Worm (Caenorhabditis elegans) whole organism, midembryonic: ENCODE results near the gene ubc-9.

Experiments used
- flt-1 ChIP-seq: fragments of 200-800 bp; sonication (Bioruptor generic); IDR thresholded peaks from 2 replicates; pipeline ENCODE4 v1.3.6; 2022; ENCODE audit warnings: missing genetic modification characterization, missing compliant biosample characterization
- ref-1 ChIP-seq: fragments of 200-800 bp; sonication (Bioruptor generic); conservative IDR thresholded peaks from 2 replicates; pipeline ENCODE4 v1.3.6; 2022; ENCODE audit warnings: missing genetic modification reagents, missing genetic modification characterization, missing compliant biosample characterization

ubc-9 gene

DNA sequence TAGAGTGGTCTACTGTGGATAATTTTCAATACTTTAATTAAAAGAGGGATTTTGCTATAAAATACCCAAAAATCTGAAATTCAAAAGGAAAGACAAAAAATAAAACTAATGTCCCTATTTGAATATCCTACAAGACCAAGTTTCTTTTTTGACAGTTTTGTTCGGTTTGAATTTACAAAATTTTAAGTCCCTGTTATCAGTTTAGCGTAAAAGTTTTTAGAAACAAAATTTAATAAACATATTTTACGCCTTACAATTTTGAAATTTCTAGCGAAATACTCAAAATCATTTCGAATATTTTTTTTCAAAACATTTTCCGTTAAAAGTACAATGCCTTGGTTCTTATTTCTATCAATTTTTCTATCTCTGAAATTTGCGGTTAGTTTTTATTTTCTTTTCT is 41.6 kb downstream of the ubc-9 start, which contains the start of gene spe-51:
Gene spe-51 (plus strand): TSS at position 301 of the 400 bp plus-strand sequence.
- TF ChIP-seq flt-1 (GFP tag; lab: Robert Waterston, UW) (no peak), ref-1 (no peak)
